Worm (Caenorhabditis elegans): ENCODE results near the gene C10C6.13.

C10C6.13 gene

DNA sequence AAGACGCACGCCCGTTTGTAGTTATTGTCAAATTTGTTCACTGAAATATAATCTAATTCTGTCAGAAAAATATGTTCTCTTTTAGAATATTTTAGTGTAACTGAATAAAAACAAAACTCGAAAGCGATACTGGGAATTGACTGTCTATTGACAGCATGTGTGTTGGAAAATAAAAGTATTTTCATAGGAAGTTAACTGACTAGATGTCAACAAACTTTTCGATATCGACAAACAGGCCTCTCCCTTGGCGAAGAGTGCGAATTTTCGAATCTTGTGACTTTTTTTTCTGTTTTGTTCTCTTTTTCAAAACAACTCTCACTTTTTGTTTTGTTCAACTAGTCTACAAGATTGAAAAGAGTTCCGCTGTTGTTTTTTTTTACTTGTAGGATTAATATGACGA, 31.3 kb downstream of the C10C6.13 start:
- TF ChIP-seq klf-2 (GFP tag; conservative IDR thresholded peaks at IDR 0.05) (no peak), ztf-23 (GFP tag; IDR thresholded peaks at IDR 0.05) (no peak), T22C8.4 (GFP tag; IDR thresholded peaks at IDR 0.05) (no peak), tab-1 (GFP tag; IDR thresholded peaks at IDR 0.05) (no peak)

DNA sequence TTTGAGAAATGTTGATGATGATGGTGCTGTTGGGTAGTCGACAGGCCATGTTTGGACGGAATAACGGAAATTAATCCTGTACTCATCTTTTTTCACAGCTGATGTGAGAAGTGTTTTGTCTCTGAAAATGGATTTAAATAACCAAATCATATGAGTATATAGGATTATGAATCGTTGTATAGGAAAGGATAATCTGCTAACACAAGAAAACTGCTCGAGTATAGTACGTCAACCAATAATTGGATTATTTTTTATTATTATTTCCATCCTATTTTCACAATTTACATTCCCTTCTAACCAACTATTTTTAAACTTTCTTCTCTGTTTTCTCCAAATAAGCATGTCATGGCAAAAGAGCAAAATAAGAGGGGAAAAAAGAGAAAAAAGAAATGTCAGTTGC, 33.8 kb downstream of the C10C6.13 start:
- TF ChIP-seq ztf-23 (GFP tag; IDR thresholded peaks at IDR 0.05): no peak
- no peak for TF ChIP-seq med-1 (GFP tag; optimal IDR thresholded peaks at IDR 0.05; ENCODE audit: insufficient read depth)
- no peak for TF ChIP-seq klf-2 (GFP tag; conservative IDR thresholded peaks at IDR 0.05)

ce11 chrIV:11434575-11434974, 35.0 kb downstream of the C10C6.13 start:
- TF ChIP-seq klf-2 (GFP tag; conservative IDR thresholded peaks at IDR 0.05): no peak
- TF ChIP-seq flt-1 (GFP tag; IDR thresholded peaks at IDR 0.05): no peak
- TF ChIP-seq med-1 (GFP tag; optimal IDR thresholded peaks at IDR 0.05; ENCODE audit: insufficient read depth): no peak
- no peak for TF ChIP-seq ztf-29 (GFP tag; IDR thresholded peaks at IDR 0.05)
- no peak for TF ChIP-seq ref-1 (GFP tag; conservative IDR thresholded peaks at IDR 0.05)
- TF ChIP-seq tab-1 (GFP tag; IDR thresholded peaks at IDR 0.05): no peak
- TF ChIP-seq ztf-23 (GFP tag; IDR thresholded peaks at IDR 0.05): no peak
- TF ChIP-seq cog-1 (tag; optimal IDR thresholded peaks at IDR 0.05): no peak
- TF ChIP-seq T22C8.4 (GFP tag; IDR thresholded peaks at IDR 0.05): no peak

DNA sequence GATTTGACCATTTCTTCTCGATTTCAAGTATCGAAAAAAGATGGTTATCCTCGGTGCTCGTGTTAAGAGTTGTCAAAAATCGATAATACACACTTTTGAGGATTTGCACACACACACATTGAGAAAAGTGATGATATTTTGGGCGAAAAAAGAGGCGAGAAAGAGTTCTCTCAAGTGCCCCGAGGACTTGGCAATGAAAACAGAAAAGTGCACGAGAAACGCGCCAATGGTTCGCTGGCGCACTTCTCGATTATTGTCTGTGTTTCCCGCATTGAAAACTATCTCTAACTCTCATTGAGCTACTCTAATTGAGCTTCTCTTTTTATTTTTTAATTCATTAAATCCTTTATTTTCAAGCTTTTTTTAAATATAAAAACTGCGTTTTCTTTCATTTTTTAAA, 35.8 kb downstream of the C10C6.13 start:
- TF ChIP-seq ztf-23 (GFP tag; IDR thresholded peaks at IDR 0.05) (no peak), ztf-29 (GFP tag; IDR thresholded peaks at IDR 0.05) (no peak), T22C8.4 (GFP tag; IDR thresholded peaks at IDR 0.05) (no peak), med-1 (GFP tag; optimal IDR thresholded peaks at IDR 0.05; ENCODE audit: insufficient read depth) (no peak), tab-1 (GFP tag; IDR thresholded peaks at IDR 0.05) (no peak), cog-1 (tag; optimal IDR thresholded peaks at IDR 0.05) (no peak), klf-2 (GFP tag; conservative IDR thresholded peaks at IDR 0.05) (no peak), flt-1 (GFP tag; IDR thresholded peaks at IDR 0.05) (no peak), ref-1 (GFP tag; conservative IDR thresholded peaks at IDR 0.05) (no peak)

ce11 chrIV:11431448-11431847, 38.1 kb downstream of the C10C6.13 start:
- no peak for TF ChIP-seq T22C8.4 (GFP tag; IDR thresholded peaks at IDR 0.05)
- TF ChIP-seq tab-1 (GFP tag; IDR thresholded peaks at IDR 0.05): no peak
- no peak for TF ChIP-seq ref-1 (GFP tag; conservative IDR thresholded peaks at IDR 0.05)
- no peak for TF ChIP-seq cog-1 (tag; optimal IDR thresholded peaks at IDR 0.05)
- no peak for TF ChIP-seq klf-2 (GFP tag; conservative IDR thresholded peaks at IDR 0.05)
- no peak for TF ChIP-seq med-1 (GFP tag; optimal IDR thresholded peaks at IDR 0.05; ENCODE audit: insufficient read depth)
- TF ChIP-seq ztf-23 (GFP tag; IDR thresholded peaks at IDR 0.05): no peak
- no peak for TF ChIP-seq flt-1 (GFP tag; IDR thresholded peaks at IDR 0.05)
- no peak for TF ChIP-seq ztf-29 (GFP tag; IDR thresholded peaks at IDR 0.05)

DNA sequence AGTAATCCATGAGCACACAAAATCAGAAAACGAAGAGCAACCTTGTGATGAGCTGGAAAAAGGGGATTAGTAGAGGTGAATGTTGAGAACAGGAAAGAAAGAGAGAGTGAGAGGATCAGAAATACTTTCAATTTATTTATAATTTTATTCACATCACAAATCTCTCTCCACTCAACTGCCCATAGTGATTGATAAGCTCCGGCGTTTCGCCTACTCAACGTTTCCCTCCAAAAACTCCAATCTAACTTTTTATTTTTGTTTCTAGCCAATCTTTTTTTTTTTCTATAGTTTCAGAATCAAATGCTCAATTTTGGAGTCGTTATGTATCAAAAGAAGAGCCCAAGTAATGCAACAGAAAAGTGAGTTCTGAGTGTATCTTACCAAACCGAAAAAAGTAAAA, 44.1 kb downstream of the C10C6.13 start, which contains the start of gene kin-4:
Gene kin-4 (plus strand): TSS at position 301 of the 400 bp plus-strand sequence.
- TF ChIP-seq med-1 (GFP tag; optimal IDR thresholded peaks at IDR 0.05; ENCODE audit: insufficient read depth) (no peak), ztf-23 (GFP tag; IDR thresholded peaks at IDR 0.05) (no peak), ztf-29 (GFP tag; IDR thresholded peaks at IDR 0.05) (no peak), T22C8.4 (GFP tag; IDR thresholded peaks at IDR 0.05) (no peak), klf-2 (GFP tag; conservative IDR thresholded peaks at IDR 0.05) (no peak), tab-1 (GFP tag; IDR thresholded peaks at IDR 0.05) (no peak), flt-1 (GFP tag; IDR thresholded peaks at IDR 0.05) (no peak), ref-1 (GFP tag; conservative IDR thresholded peaks at IDR 0.05) (no peak), cog-1 (tag; optimal IDR thresholded peaks at IDR 0.05) (no peak)

- TF ChIP-seq ztf-23 (GFP tag; IDR thresholded peaks at IDR 0.05): no peak
- no peak for TF ChIP-seq ztf-29 (GFP tag; IDR thresholded peaks at IDR 0.05)
- TF ChIP-seq klf-2 (GFP tag; conservative IDR thresholded peaks at IDR 0.05): no peak
- TF ChIP-seq med-1 (GFP tag; optimal IDR thresholded peaks at IDR 0.05; ENCODE audit: insufficient read depth): no peak
- TF ChIP-seq tab-1 (GFP tag; IDR thresholded peaks at IDR 0.05): no peak
- no peak for TF ChIP-seq flt-1 (GFP tag; IDR thresholded peaks at IDR 0.05)
- no peak for TF ChIP-seq ref-1 (GFP tag; conservative IDR thresholded peaks at IDR 0.05)
- no peak for TF ChIP-seq T22C8.4 (GFP tag; IDR thresholded peaks at IDR 0.05)
- TF ChIP-seq cog-1 (tag; optimal IDR thresholded peaks at IDR 0.05): no peak
Observed at ce11 chrIV:11424830-11425229, 44.7 kb downstream of the C10C6.13 start, which contains the start of gene F22B3.8. Gene F22B3.8, minus strand, starts transcription at chrIV:11424930.

- TF ChIP-seq flt-1 (GFP tag; IDR thresholded peaks at IDR 0.05): no peak
Observed at ce11 chrIV:11421696-11422095, 47.9 kb downstream of the C10C6.13 start, which contains the start of gene F22B3.7. Gene F22B3.7, minus strand, starts transcription at chrIV:11421796.

Data from whole organism, midembryonic.